Fruit fly (Drosophila melanogaster): ENCODE results near the gene SdicA.

- no peak for TF ChIP-seq psq (optimal IDR thresholded peaks at IDR 0.05)
- no peak for TF ChIP-seq Sin3A (optimal IDR thresholded peaks at IDR 0.05)
Measured at dm6 chrX:20237914-20238313, 36.2 kb upstream of the SdicA start.

Measured in Kc167 (cell line).